Worm (Caenorhabditis elegans) whole organism, mixed stage, embryonic: ENCODE measurements around the gene Y50D7A.3.

Experiments
- blmp-1 ChIP-seq: fragments of 150-350 bp; optimal IDR thresholded peaks from 2 replicates; lab custom pipeline; 2014; ENCODE audit warnings: missing biosample characterization, missing genetic modification characterization
- lin-13 ChIP-seq: fragments of 150-350 bp; optimal IDR thresholded peaks from 2 replicates; lab custom pipeline; 2014; ENCODE audit warnings: missing biosample characterization, missing genetic modification characterization

DNA sequence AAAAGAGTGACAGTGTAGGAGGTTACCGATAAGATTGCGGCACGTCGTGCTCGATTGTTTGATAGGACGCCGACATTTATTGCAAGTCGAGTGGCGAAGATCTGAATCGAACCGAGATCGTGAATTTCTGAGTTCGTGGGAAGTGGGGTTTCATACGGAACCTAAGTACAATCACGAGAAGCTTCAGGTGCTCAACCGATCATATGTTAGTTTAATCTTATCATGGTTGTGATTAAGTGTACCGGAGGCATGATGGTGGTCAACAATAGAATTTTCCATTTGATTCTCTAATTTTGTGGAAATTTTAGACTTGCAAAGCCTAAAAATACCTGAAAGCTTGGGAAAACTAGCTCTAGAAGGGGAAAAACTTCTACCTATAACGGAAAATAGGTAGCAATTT, 44.1 kb downstream of the Y50D7A.3 start, which contains the start of gene ads-1:
- TF ChIP-seq blmp-1 (tag; lab: Kevin White, UChicago) (no peak), lin-13 (tag; lab: Kevin White, UChicago) (no peak)
